Worm (Caenorhabditis elegans): ENCODE data around the gene ceh-74.

DNA sequence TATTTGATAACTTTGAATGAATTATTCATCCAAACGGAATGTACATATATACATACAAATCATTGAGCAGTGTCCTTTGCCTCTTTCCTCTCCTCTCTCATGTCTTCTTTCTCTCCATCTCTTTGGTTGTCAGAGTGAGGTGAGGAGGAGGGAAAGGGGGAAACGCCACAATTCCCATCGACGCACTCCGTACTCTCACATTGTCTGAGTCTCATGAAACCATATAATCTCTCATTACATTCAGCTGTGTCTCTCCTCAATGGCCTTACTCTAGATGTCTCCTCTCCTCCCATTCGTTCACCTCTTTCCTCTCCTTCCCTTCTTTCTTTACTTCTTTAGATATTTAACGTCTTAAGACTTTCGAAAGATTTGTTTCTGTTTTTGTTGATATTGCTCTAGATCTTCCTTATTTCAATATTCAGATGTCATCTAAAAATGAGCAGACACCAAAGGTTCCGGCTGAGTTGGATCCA lies at the start of gene ceh-74:
- no peak for TF ChIP-seq nhr-11 (tag; optimal IDR thresholded peaks at IDR 0.05)
- no peak for TF ChIP-seq ceh-16 (tag; optimal IDR thresholded peaks at IDR 0.05)
- TF ChIP-seq elt-3 (tag; optimal IDR thresholded peaks at IDR 0.05) = no peak
- no peak for TF ChIP-seq pqm-1 (tag; optimal IDR thresholded peaks at IDR 0.05)
- TF ChIP-seq ama-1 (optimal IDR thresholded peaks at IDR 0.05) = no peak
- no peak for TF ChIP-seq tbx-2 (tag; optimal IDR thresholded peaks at IDR 0.05)
- TF ChIP-seq nhr-77 (tag; optimal IDR thresholded peaks at IDR 0.05) = no peak
- TF ChIP-seq unc-62 (GFP tag; optimal IDR thresholded peaks at IDR 0.05) = no peak
- no peak for TF ChIP-seq egl-27 (tag; optimal IDR thresholded peaks at IDR 0.05)
- TF ChIP-seq nhr-12 (tag; optimal IDR thresholded peaks at IDR 0.05) = no peak
- TF ChIP-seq R02D3.7 (tag; optimal IDR thresholded peaks at IDR 0.05) = no peak
- no peak for TF ChIP-seq jun-1 (tag; optimal IDR thresholded peaks at IDR 0.05)
- TF ChIP-seq eor-1 (tag; optimal IDR thresholded peaks at IDR 0.05) = no peak
- no peak for TF ChIP-seq zag-1 (tag; optimal IDR thresholded peaks at IDR 0.05)

All from whole organism, L3 larva.